Worm (Caenorhabditis elegans) whole organism, midembryonic: ENCODE results near the gene djr-1.2.

Experiments used
- flt-1 ChIP-seq: fragments of 200-800 bp; sonication (Bioruptor generic); IDR thresholded peaks from 2 replicates; pipeline ENCODE4 v1.3.6; 2022; ENCODE audit warnings: missing genetic modification characterization, missing compliant biosample characterization
- klf-2 ChIP-seq: fragments of 200-800 bp; sonication (Bioruptor generic); conservative IDR thresholded peaks from 2 replicates; pipeline ENCODE4 v1.3.6; 2022; ENCODE audit warnings: missing genetic modification reagents, missing genetic modification characterization, missing compliant biosample characterization
- ref-1 ChIP-seq: fragments of 200-800 bp; sonication (Bioruptor generic); conservative IDR thresholded peaks from 2 replicates; pipeline ENCODE4 v1.3.6; 2022; ENCODE audit warnings: missing genetic modification reagents, missing genetic modification characterization, missing compliant biosample characterization
- tab-1 ChIP-seq: fragments of 200-800 bp; sonication (Bioruptor generic); IDR thresholded peaks from 2 replicates; pipeline ENCODE4 v1.3.6; 2022; ENCODE audit warnings: missing genetic modification characterization, missing compliant biosample characterization
- ztf-23 ChIP-seq: fragments of 200-800 bp; sonication (Bioruptor generic); IDR thresholded peaks from 2 replicates; pipeline ENCODE4 v1.3.6; 2022; ENCODE audit warnings: missing genetic modification reagents, missing genetic modification characterization, missing compliant biosample characterization
- ztf-29 ChIP-seq: fragments of 200-800 bp; sonication (Bioruptor generic); IDR thresholded peaks from 2 replicates; pipeline ENCODE4 v1.3.6; 2022; ENCODE audit warnings: missing genetic modification reagents, missing genetic modification characterization, missing compliant biosample characterization

- TF ChIP-seq ztf-23 (no peak), tab-1 (GFP tag; lab: Robert Waterston, UW) (no peak), ztf-29 (no peak), klf-2 (GFP tag; lab: Robert Waterston, UW) (no peak), ref-1 (GFP tag; lab: Robert Waterston, UW) (no peak), flt-1 (no peak)
Observed at ce11 chrV:4010170-4010569, 44.8 kb downstream of the djr-1.2 start, which contains the start of gene srh-4.
